Worm (Caenorhabditis elegans) whole organism, L3 larva: ENCODE results near the gene cyp-35C1.

Experiments used
- R02D3.7 ChIP-seq: fragments of 150-350 bp; optimal IDR thresholded peaks from 2 replicates; lab custom pipeline; 2014; ENCODE audit warnings: missing biosample characterization, missing genetic modification characterization
- aly-2 ChIP-seq: fragments of 150-350 bp; optimal IDR thresholded peaks from 2 replicates; lab custom pipeline; 2014; ENCODE audit warnings: missing biosample characterization, missing genetic modification characterization
- ceh-16 ChIP-seq: sonication (generic microtip); optimal IDR thresholded peaks from 2 replicates; lab custom pipeline; 2017; ENCODE audit warnings: missing biosample characterization, missing genetic modification characterization
- ceh-82 ChIP-seq: fragments of 150-350 bp; optimal IDR thresholded peaks from 2 replicates; lab custom pipeline; 2014; ENCODE audit warnings: missing biosample characterization, missing genetic modification characterization
- ceh-9 ChIP-seq: sonication (generic microtip); optimal IDR thresholded peaks from 2 replicates; lab custom pipeline; 2018; ENCODE audit warnings: missing biosample characterization, missing genetic modification characterization
- egl-27 ChIP-seq: sonication (generic microtip); optimal IDR thresholded peaks from 4 replicates; lab custom pipeline; 2017; ENCODE audit warnings: missing biosample characterization, missing genetic modification reagents, missing genetic modification characterization
- egl-5 ChIP-seq: fragments of 150-350 bp; optimal IDR thresholded peaks from 2 replicates; lab custom pipeline; 2017; ENCODE audit warnings: missing biosample characterization, missing genetic modification reagents, missing genetic modification characterization, inconsistent platforms
- elt-1 ChIP-seq: fragments of 150-350 bp; optimal IDR thresholded peaks from 2 replicates; lab custom pipeline; 2014; ENCODE audit warnings: missing biosample characterization, missing genetic modification characterization
- elt-2 ChIP-seq: sonication (generic microtip); optimal IDR thresholded peaks from 2 replicates; lab custom pipeline; 2016; ENCODE audit warnings: missing genetic modification reagents, mild to moderate bottlenecking, missing genetic modification characterization, missing compliant biosample characterization
- elt-3 ChIP-seq, 3 experiments: fragments of 150-350 bp in 1 of 3; sonication (generic microtip) in 2 of 3; optimal IDR thresholded peaks; 2 replicates in 2 of 3; 4 replicates in 1 of 3; lab custom pipeline; 2014 to 2017; ENCODE audit warnings: missing biosample characterization in 3 of 3, missing genetic modification characterization in 3 of 3
- fkh-10 ChIP-seq: sonication (generic microtip); optimal IDR thresholded peaks from 2 replicates; lab custom pipeline; 2017; ENCODE audit warnings: missing biosample characterization, missing genetic modification reagents, missing genetic modification characterization
- fos-1 ChIP-seq: fragments of 150-350 bp; optimal IDR thresholded peaks from 2 replicates; lab custom pipeline; 2014; ENCODE audit warnings: missing biosample characterization, missing genetic modification characterization
- hmg-11 ChIP-seq: sonication (generic microtip); optimal IDR thresholded peaks from 2 replicates; lab custom pipeline; 2016; ENCODE audit warnings: missing genetic modification characterization, missing compliant biosample characterization
- jun-1 ChIP-seq: fragments of 150-350 bp; optimal IDR thresholded peaks from 2 replicates; lab custom pipeline; 2014; ENCODE audit warnings: missing biosample characterization, missing genetic modification reagents, missing genetic modification characterization
- lin-15B ChIP-seq: fragments of 150-350 bp; optimal IDR thresholded peaks from 2 replicates; lab custom pipeline; 2014; ENCODE audit warnings: missing biosample characterization, missing genetic modification characterization
- mdl-1 ChIP-seq: fragments of 150-350 bp; optimal IDR thresholded peaks from 2 replicates; lab custom pipeline; 2014; ENCODE audit warnings: missing biosample characterization, missing genetic modification characterization
- mml-1 ChIP-seq: fragments of 150-350 bp; sonication (generic microtip); optimal IDR thresholded peaks from 3 replicates; lab custom pipeline; 2014; ENCODE audit warnings: missing biosample characterization, missing genetic modification characterization
- nfya-1 ChIP-seq: sonication (generic microtip); optimal IDR thresholded peaks from 2 replicates; lab custom pipeline; 2017; ENCODE audit warnings: missing genetic modification characterization, mild to moderate bottlenecking, missing compliant biosample characterization, antibody characterized with exemption, moderate library complexity; ENCODE audit not compliant: insufficient read depth
- nhr-11 ChIP-seq: fragments of 150-350 bp; optimal IDR thresholded peaks from 2 replicates; lab custom pipeline; 2014; ENCODE audit warnings: missing biosample characterization, missing genetic modification characterization
- nhr-12 ChIP-seq: fragments of 150-350 bp; optimal IDR thresholded peaks from 2 replicates; lab custom pipeline; 2014; ENCODE audit warnings: missing biosample characterization, missing genetic modification characterization
- nhr-23 ChIP-seq: fragments of 150-350 bp; optimal IDR thresholded peaks from 2 replicates; lab custom pipeline; 2014; ENCODE audit warnings: missing biosample characterization, missing genetic modification reagents, missing genetic modification characterization
- nhr-237 ChIP-seq: fragments of 150-350 bp; optimal IDR thresholded peaks from 2 replicates; lab custom pipeline; 2014; ENCODE audit warnings: missing biosample characterization, missing genetic modification characterization
- nhr-25 ChIP-seq: sonication (generic microtip); optimal IDR thresholded peaks from 2 replicates; lab custom pipeline; 2017; ENCODE audit warnings: missing biosample characterization, missing genetic modification characterization
- nhr-28 ChIP-seq: fragments of 150-350 bp; optimal IDR thresholded peaks from 2 replicates; lab custom pipeline; 2014; ENCODE audit warnings: missing biosample characterization, missing genetic modification characterization
- nhr-43 ChIP-seq: sonication (generic microtip); optimal IDR thresholded peaks from 2 replicates; lab custom pipeline; 2016; ENCODE audit warnings: mild to moderate bottlenecking, missing genetic modification characterization, missing compliant biosample characterization; ENCODE audit not compliant: poor library complexity, severe bottlenecking
- nhr-67 ChIP-seq: fragments of 150-350 bp; optimal IDR thresholded peaks from 2 replicates; lab custom pipeline; 2014; ENCODE audit warnings: missing biosample characterization, missing genetic modification characterization
- nhr-77 ChIP-seq: fragments of 150-350 bp; optimal IDR thresholded peaks from 2 replicates; lab custom pipeline; 2014; ENCODE audit warnings: missing biosample characterization, missing genetic modification characterization
- pqm-1 ChIP-seq: fragments of 150-350 bp; optimal IDR thresholded peaks from 2 replicates; lab custom pipeline; 2017; ENCODE audit warnings: missing biosample characterization, missing genetic modification characterization, inconsistent platforms
- sea-2 ChIP-seq: fragments of 150-350 bp; sonication (generic microtip); optimal IDR thresholded peaks from 4 replicates; lab custom pipeline; 2014; ENCODE audit warnings: missing biosample characterization, missing genetic modification reagents, missing genetic modification characterization
- unc-39 ChIP-seq: sonication (generic microtip); optimal IDR thresholded peaks from 4 replicates; lab custom pipeline; 2017; ENCODE audit warnings: missing biosample characterization, missing genetic modification characterization
- zag-1 ChIP-seq: fragments of 150-350 bp; optimal IDR thresholded peaks from 2 replicates; lab custom pipeline; 2014; ENCODE audit warnings: missing biosample characterization, missing genetic modification characterization

The cyp-35C1 gene

ce11 chrV:13898356-13898755 is at the start of gene cyp-35C1:
Gene cyp-35C1 (minus strand): TSS chrV:13898487.
- TF ChIP-seq elt-2 (tag; lab: Kevin White, UChicago) (peak; percentile 59), zag-1 (tag; lab: Kevin White, UChicago) (no peak), pqm-1 (tag; lab: Kevin White, UChicago) (peak; percentile 51), egl-27 (no peak), ceh-9 (tag; lab: Kevin White, UChicago) (no peak)

ce11 chrV:13946385-13947019 is 48.2 kb upstream of the cyp-35C1 start, which contains the start of the genes srx-10 and clec-226:
Gene srx-10 (minus strand): TSS chrV:13946485.
Gene clec-226 (plus strand): TSS chrV:13946969.
- TF ChIP-seq ceh-9 (tag; lab: Kevin White, UChicago) (no peak), pqm-1 (tag; lab: Kevin White, UChicago) (no peak)

DNA sequence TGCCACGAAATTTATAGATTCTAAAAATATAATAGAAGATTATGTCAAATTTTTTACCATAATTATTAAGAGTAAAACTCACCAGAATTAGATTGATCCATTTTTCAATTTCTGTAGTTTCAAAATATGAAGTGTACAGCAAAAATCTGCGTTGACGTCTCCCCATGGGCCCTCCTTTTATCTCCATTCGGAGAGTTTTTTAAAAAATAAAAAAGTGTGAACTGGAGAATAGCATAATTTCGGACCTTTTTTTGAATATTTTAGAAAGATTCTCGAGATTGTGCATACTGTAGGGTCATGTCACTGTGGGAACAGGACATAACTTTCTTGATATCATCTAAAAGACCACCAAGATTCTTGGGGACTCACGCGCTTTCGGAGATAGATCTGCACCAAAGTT is 43.8 kb upstream of the cyp-35C1 start, which contains the start of gene dpr-1:
TSS of gene dpr-1 (minus strand) at position 101 of the 400 bp plus-strand sequence.
- TF ChIP-seq mml-1 (tag; lab: Kevin White, UChicago) (no peak), nhr-67 (tag; lab: Kevin White, UChicago) (no peak), nhr-12 (tag; lab: Kevin White, UChicago) (no peak), unc-39 (tag; lab: Kevin White, UChicago) (no peak), ceh-9 (tag; lab: Kevin White, UChicago) (no peak), ceh-82 (tag; lab: Kevin White, UChicago) (no peak), lin-15B (tag; lab: Kevin White, UChicago) (no peak), nhr-237 (tag; lab: Kevin White, UChicago) (no peak), sea-2 (GFP tag; lab: Kevin White, UChicago) (no peak), ceh-16 (no peak), egl-27 (no peak)

DNA sequence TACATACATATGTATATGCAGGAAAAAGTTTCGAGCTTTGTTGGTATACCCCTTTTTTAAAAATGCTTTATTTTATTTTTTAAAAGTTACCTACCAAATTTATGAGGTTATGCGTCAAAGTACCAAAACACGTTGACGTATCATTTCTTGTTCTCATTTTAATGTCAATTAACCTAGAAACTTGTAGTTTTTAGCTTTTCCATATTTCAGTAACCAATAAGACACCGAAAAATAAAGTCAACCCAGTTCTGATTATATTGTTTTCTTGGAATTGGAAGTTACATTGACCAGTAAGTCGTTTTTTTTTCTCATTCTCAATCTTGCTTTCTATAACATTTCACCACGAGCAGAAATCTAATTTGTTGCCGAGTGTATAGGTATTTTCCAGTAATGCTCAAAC is 38.6 kb upstream of the cyp-35C1 start, which contains the start of gene srw-145:
TSS of gene srw-145 (plus strand) at position 301 of the 400 bp plus-strand sequence.
- TF ChIP-seq nhr-43 (tag; lab: Kevin White, UChicago) (no peak), nhr-23 (tag; lab: Kevin White, UChicago) (no peak), R02D3.7 (tag; lab: Kevin White, UChicago) (no peak), egl-5 (tag; lab: Kevin White, UChicago) (no peak), nhr-237 (tag; lab: Kevin White, UChicago) (no peak), fkh-10 (no peak), nhr-11 (tag; lab: Kevin White, UChicago) (peak; percentile 62)

- TF ChIP-seq jun-1 (tag; lab: Kevin White, UChicago) = no peak
- no peak for TF ChIP-seq mdl-1 (tag; lab: Kevin White, UChicago)
- TF ChIP-seq zag-1 (tag; lab: Kevin White, UChicago) = no peak
- no peak for TF ChIP-seq ceh-16
- TF ChIP-seq nhr-23 (tag; lab: Kevin White, UChicago) = peak; percentile 29
- no peak for TF ChIP-seq fos-1 (tag; lab: Kevin White, UChicago)
- TF ChIP-seq elt-1 (tag; lab: Kevin White, UChicago) = no peak
- TF ChIP-seq mml-1 (tag; lab: Kevin White, UChicago) = no peak
- TF ChIP-seq elt-3 (tag; optimal IDR thresholded peaks at IDR 0.05; lab: Kevin White, UChicago) = peak in 1 of 3 experiments; percentile 27
- no peak for TF ChIP-seq aly-2
- no peak for TF ChIP-seq elt-2 (tag; lab: Kevin White, UChicago)
- no peak for TF ChIP-seq nhr-28 (tag; lab: Kevin White, UChicago)
- no peak for TF ChIP-seq R02D3.7 (tag; lab: Kevin White, UChicago)
- TF ChIP-seq nhr-43 (tag; lab: Kevin White, UChicago) = peak; percentile 49
- no peak for TF ChIP-seq nhr-77 (tag; lab: Kevin White, UChicago)
- no peak for TF ChIP-seq nfya-1 (tag; lab: Kevin White, UChicago)
- no peak for TF ChIP-seq nhr-11 (tag; lab: Kevin White, UChicago)
- peak; percentile 16 for TF ChIP-seq nhr-25 (tag; lab: Kevin White, UChicago)
- no peak for TF ChIP-seq hmg-11 (tag; lab: Kevin White, UChicago)
These were observed 37.8 kb upstream of the cyp-35C1 start for ce11 chrV:13936052-13936451.
